Worm (Caenorhabditis elegans) whole organism, L4 larva: ENCODE results near the gene gcy-18.

ENCODE experiments used
- F26F4.8 ChIP-seq: fragments of 200-800 bp; sonication (Bioruptor generic); conservative IDR thresholded peaks from 2 replicates; pipeline ENCODE4 v1.3.6; 2022; ENCODE audit warnings: missing genetic modification characterization, missing compliant biosample characterization
- F37D6.2 ChIP-seq: sonication (generic microtip); optimal IDR thresholded peaks from 2 replicates; lab custom pipeline; 2016; ENCODE audit warnings: mild to moderate bottlenecking, missing genetic modification characterization, missing compliant biosample characterization
- ZK337.2 ChIP-seq: fragments of 200-800 bp; sonication (Bioruptor generic); IDR thresholded peaks from 2 replicates; pipeline ENCODE4 v1.3.6; 2022; ENCODE audit warnings: missing genetic modification reagents, missing genetic modification characterization, missing compliant biosample characterization
- ZK546.5 ChIP-seq, 2 experiments: sonication (generic microtip); optimal IDR thresholded peaks; 2 replicates each; lab custom pipeline; 2017; ENCODE audit warnings: missing biosample characterization in 2 of 2, missing genetic modification characterization in 2 of 2
- ama-1 ChIP-seq: fragments of 150-350 bp; optimal IDR thresholded peaks from 2 replicates; lab custom pipeline; 2014; ENCODE audit warnings: inconsistent platforms, mixed read lengths
- arid-1 ChIP-seq: fragments of 200-800 bp; sonication (Bioruptor generic); conservative IDR thresholded peaks from 2 replicates; pipeline ENCODE4 v1.3.6; 2022; ENCODE audit warnings: missing genetic modification reagents, missing genetic modification characterization, missing compliant biosample characterization
- attf-4 ChIP-seq: sonication (generic microtip); optimal IDR thresholded peaks from 3 replicates; lab custom pipeline; 2017; ENCODE audit warnings: missing biosample characterization, missing genetic modification characterization
- ceh-20 ChIP-seq: fragments of 200-800 bp; sonication (Bioruptor generic); IDR thresholded peaks from 2 replicates; pipeline ENCODE4 v1.3.6; 2022; ENCODE audit warnings: missing genetic modification reagents, missing genetic modification characterization, missing compliant biosample characterization
- ceh-28 ChIP-seq: fragments of 150-350 bp; optimal IDR thresholded peaks from 2 replicates; lab custom pipeline; 2014; ENCODE audit warnings: missing biosample characterization, missing genetic modification reagents, missing genetic modification characterization
- cey-2 ChIP-seq: sonication (generic microtip); optimal IDR thresholded peaks from 3 replicates; lab custom pipeline; 2017; ENCODE audit warnings: missing genetic modification characterization, mild to moderate bottlenecking, missing compliant biosample characterization, antibody characterized with exemption, borderline replicate concordance; ENCODE audit not compliant: insufficient read depth
- daf-12 ChIP-seq: fragments of 150-350 bp; optimal IDR thresholded peaks from 2 replicates; lab custom pipeline; 2014; ENCODE audit warnings: missing biosample characterization, missing genetic modification reagents, missing genetic modification characterization
- dmd-6 ChIP-seq: fragments of 200-800 bp; sonication (Bioruptor generic); IDR thresholded peaks from 2 replicates; pipeline ENCODE4 v1.3.6; 2022; ENCODE audit warnings: missing genetic modification reagents, missing genetic modification characterization, missing compliant biosample characterization
- duxl-1 ChIP-seq: sonication (generic microtip); optimal IDR thresholded peaks from 2 replicates; lab custom pipeline; 2016; ENCODE audit warnings: mild to moderate bottlenecking, missing genetic modification characterization, moderate library complexity, missing compliant biosample characterization; ENCODE audit not compliant: poor library complexity
- dve-1 ChIP-seq: sonication (generic microtip); optimal IDR thresholded peaks from 2 replicates; lab custom pipeline; 2017; ENCODE audit warnings: antibody characterized with exemption, mild to moderate bottlenecking, missing genetic modification characterization, missing compliant biosample characterization; ENCODE audit not compliant: insufficient read depth
- egl-27 ChIP-seq: sonication (generic microtip); optimal IDR thresholded peaks from 3 replicates; lab custom pipeline; 2017; ENCODE audit warnings: missing biosample characterization, missing genetic modification reagents, missing genetic modification characterization
- egl-43 ChIP-seq: fragments of 200-800 bp; sonication (Bioruptor generic); IDR thresholded peaks from 2 replicates; pipeline ENCODE4 v1.3.6; 2022; ENCODE audit warnings: missing genetic modification reagents, missing genetic modification characterization, missing compliant biosample characterization
- hlh-11 ChIP-seq: fragments of 200-800 bp; sonication (Bioruptor generic); optimal IDR thresholded peaks from 2 replicates; lab custom pipeline; 2018; ENCODE audit warnings: mild to moderate bottlenecking, missing genetic modification characterization, missing compliant biosample characterization
- hlh-30 ChIP-seq: sonication (generic microtip); optimal IDR thresholded peaks from 2 replicates; lab custom pipeline; 2017; ENCODE audit warnings: antibody characterized with exemption, mild to moderate bottlenecking, missing genetic modification characterization, missing compliant biosample characterization; ENCODE audit not compliant: insufficient read depth
- hmg-1.1 ChIP-seq: fragments of 200-800 bp; sonication (Bioruptor generic); IDR thresholded peaks from 2 replicates; pipeline ENCODE4 v1.3.6; 2022; ENCODE audit warnings: missing genetic modification reagents, missing genetic modification characterization, missing compliant biosample characterization
- lin-1 ChIP-seq: fragments of 200-800 bp; sonication (Bioruptor generic); IDR thresholded peaks from 2 replicates; pipeline ENCODE4 v1.3.6; 2022; ENCODE audit warnings: missing genetic modification reagents, missing genetic modification characterization, missing compliant biosample characterization
- lin-15B ChIP-seq: fragments of 150-350 bp; sonication (generic microtip); optimal IDR thresholded peaks from 3 replicates; lab custom pipeline; 2014; ENCODE audit warnings: missing biosample characterization, missing genetic modification characterization
- lin-38 ChIP-seq: fragments of 200-800 bp; sonication (Bioruptor generic); IDR thresholded peaks from 2 replicates; pipeline ENCODE4 v1.3.6; 2022; ENCODE audit warnings: missing genetic modification reagents, missing genetic modification characterization, missing compliant biosample characterization
- lsy-2 ChIP-seq, 2 experiments: fragments of 150-350 bp in 1 of 2; sonication (generic microtip) in 1 of 2; optimal IDR thresholded peaks; 2 replicates each; lab custom pipeline; 2014 to 2017; ENCODE audit warnings: missing biosample characterization in 2 of 2, missing genetic modification characterization in 2 of 2
- mdl-1 ChIP-seq, 2 experiments: fragments of 150-350 bp in 1 of 2; sonication (generic microtip) in 1 of 2; optimal IDR thresholded peaks; 2 replicates each; lab custom pipeline; 2014 to 2017; ENCODE audit warnings: missing biosample characterization in 2 of 2, missing genetic modification characterization in 2 of 2
- mep-1 ChIP-seq: fragments of 150-350 bp; sonication (generic microtip); optimal IDR thresholded peaks from 3 replicates; lab custom pipeline; 2014; ENCODE audit warnings: missing biosample characterization, missing genetic modification characterization
- mes-2 ChIP-seq: sonication (generic microtip); optimal IDR thresholded peaks from 2 replicates; lab custom pipeline; 2016; ENCODE audit warnings: missing genotype, mild to moderate bottlenecking, missing genetic modification characterization, missing compliant biosample characterization; ENCODE audit not compliant: poor library complexity, severe bottlenecking
- nhr-28 ChIP-seq: fragments of 150-350 bp; optimal IDR thresholded peaks from 2 replicates; lab custom pipeline; 2014; ENCODE audit warnings: missing biosample characterization, missing genetic modification characterization
- nhr-77 ChIP-seq: fragments of 150-350 bp; optimal IDR thresholded peaks from 2 replicates; lab custom pipeline; 2014; ENCODE audit warnings: missing biosample characterization, missing genetic modification characterization
- pha-4 ChIP-seq, 2 experiments: fragments of 150-350 bp in 1 of 2; fragments of 200-800 bp in 1 of 2; sonication (Bioruptor generic) in 1 of 2; IDR thresholded peaks in 1 of 2; optimal IDR thresholded peaks in 1 of 2; 2 replicates each; pipeline versions ENCODE4 v1.3.6 to Lab custom; 2014 to 2022; ENCODE audit warnings: missing genetic modification characterization in 2 of 2, missing genetic modification reagents in 2 of 2, missing biosample characterization in 1 of 2, missing compliant biosample characterization in 1 of 2
- rbr-2 ChIP-seq: sonication (generic microtip); optimal IDR thresholded peaks from 2 replicates; lab custom pipeline; 2016; ENCODE audit warnings: missing genotype, missing genetic modification characterization, missing compliant biosample characterization
- skn-1 ChIP-seq: fragments of 150-350 bp; optimal IDR thresholded peaks from 2 replicates; lab custom pipeline; 2014; ENCODE audit warnings: missing biosample characterization, missing genetic modification characterization
- snpc-1.2 ChIP-seq: fragments of 200-800 bp; sonication (Bioruptor generic); IDR thresholded peaks from 2 replicates; pipeline ENCODE4 v1.3.6; 2022; ENCODE audit warnings: missing genetic modification reagents, missing genetic modification characterization, missing compliant biosample characterization
- spr-3 ChIP-seq: fragments of 200-800 bp; sonication (Bioruptor generic); optimal IDR thresholded peaks from 2 replicates; lab custom pipeline; 2018; ENCODE audit warnings: mild to moderate bottlenecking, missing genetic modification characterization, missing compliant biosample characterization
- tra-1 ChIP-seq: fragments of 200-800 bp; sonication (Bioruptor generic); IDR thresholded peaks from 2 replicates; pipeline ENCODE4 v1.3.6; 2022; ENCODE audit warnings: missing genetic modification reagents, missing genetic modification characterization, missing compliant biosample characterization
- zip-11 ChIP-seq: fragments of 200-800 bp; sonication (Bioruptor generic); IDR thresholded peaks from 2 replicates; pipeline ENCODE4 v1.3.6; 2022; ENCODE audit warnings: missing genetic modification characterization, missing compliant biosample characterization
- ztf-11 ChIP-seq: fragments of 150-350 bp; optimal IDR thresholded peaks from 2 replicates; lab custom pipeline; 2014; ENCODE audit warnings: missing biosample characterization, missing genetic modification characterization
- ztf-7 ChIP-seq: fragments of 150-350 bp; optimal IDR thresholded peaks from 2 replicates; lab custom pipeline; 2014; ENCODE audit warnings: missing biosample characterization, missing genetic modification characterization

gcy-18 gene

ce11 chrIV:12836208-12836607, 23.7 kb upstream of the gcy-18 start, which contains the start of gene M02B1.3:
Gene M02B1.3 (plus strand): TSS chrIV:12836508.
- TF ChIP-seq attf-4 (no peak), egl-27 (tag; lab: Kevin White, UChicago) (no peak), F26F4.8 (GFP tag; lab: Robert Waterston, UW) (no peak), tra-1 (no peak), snpc-1.2 (GFP tag; lab: Robert Waterston, UW) (no peak), hmg-1.1 (GFP tag; lab: Robert Waterston, UW) (peak; percentile 33; the same call in 1 of the 2 replicates), F37D6.2 (no peak), lin-15B (tag; lab: Kevin White, UChicago) (no peak), mep-1 (tag; lab: Kevin White, UChicago) (peak; percentile 8), ZK337.2 (GFP tag; lab: Robert Waterston, UW) (0 out of 2 replicates have a peak, but pooled peaks have one; percentile 27), lsy-2 (tag; optimal IDR thresholded peaks at IDR 0.05; lab: Kevin White, UChicago) (no peak), ztf-7 (tag; lab: Kevin White, UChicago) (no peak), egl-43 (GFP tag; lab: Robert Waterston, UW) (no peak), ceh-20 (peak; percentile 60; the same call in 1 of the 2 replicates), nhr-77 (tag; lab: Kevin White, UChicago) (no peak)
- TF ChIP-seq, all 104 proteins: peak for 4

- TF ChIP-seq hmg-1.1 (GFP tag; lab: Robert Waterston, UW) = no peak
- peak; percentile 14 for TF ChIP-seq dve-1 (tag; lab: Kevin White, UChicago)
- TF ChIP-seq mes-2 = peak; percentile 54
- no peak for TF ChIP-seq duxl-1 (tag; lab: Kevin White, UChicago)
- peak; percentile 19 for TF ChIP-seq rbr-2
- no peak for TF ChIP-seq daf-12 (tag; lab: Kevin White, UChicago)
- TF ChIP-seq lin-1 (GFP tag; lab: Robert Waterston, UW) = 0 out of 2 replicates have a peak, but pooled peaks have one; percentile 25
- TF ChIP-seq ZK546.5 (tag; optimal IDR thresholded peaks at IDR 0.05; lab: Kevin White, UChicago) = no peak
- TF ChIP-seq ceh-28 (tag; lab: Kevin White, UChicago) = no peak
- TF ChIP-seq mep-1 (tag; lab: Kevin White, UChicago) = peak; percentile 61
- peak in 1 of 2 experiments; percentile 37 for TF ChIP-seq mdl-1 (tag; optimal IDR thresholded peaks at IDR 0.05; lab: Kevin White, UChicago)
- TF ChIP-seq cey-2 (tag; lab: Kevin White, UChicago) = no peak
- TF ChIP-seq ztf-11 = no peak
- TF ChIP-seq hlh-11 (tag; lab: Kevin White, UChicago) = peak; percentile 48
- peak; percentile 26 for TF ChIP-seq hlh-30
- TF ChIP-seq snpc-1.2 (GFP tag; lab: Robert Waterston, UW) = 0 out of 2 replicates have a peak, but pooled peaks have one; percentile 19
- no peak for TF ChIP-seq spr-3 (GFP tag; lab: Kevin White, UChicago)
- TF ChIP-seq dmd-6 (GFP tag; lab: Robert Waterston, UW) = 0 out of 2 replicates have a peak, but pooled peaks have one; percentile 26
- TF ChIP-seq ama-1 (lab: Kevin White, UChicago) = peak; percentile 84
- TF ChIP-seq lin-38 = 0 out of 2 replicates have a peak, but pooled peaks have one; percentile 8
- 0 out of 2 replicates have a peak, but pooled peaks have one; percentile 28 for TF ChIP-seq arid-1
- no peak for TF ChIP-seq skn-1 (tag; lab: Kevin White, UChicago)
- no peak for TF ChIP-seq pha-4 (GFP tag; IDR thresholded peaks at IDR 0.05; lab: Robert Waterston, UW)
- peak; percentile 36 for TF ChIP-seq pha-4 (tag; optimal IDR thresholded peaks at IDR 0.05; lab: Kevin White, UChicago)
- peak; percentile 64 for TF ChIP-seq nhr-28 (tag; lab: Kevin White, UChicago)
- no peak for TF ChIP-seq F37D6.2
- no peak for TF ChIP-seq zip-11 (GFP tag; lab: Robert Waterston, UW)
These were observed 19.5 kb upstream of the gcy-18 start for ce11 chrIV:12840348-12840747.
